Fruit fly (Drosophila melanogaster) whole organism, pupa: ENCODE measurements around the gene CG11349.

ENCODE experiments used
- CG10348 ChIP-seq: fragments of 200-800 bp; sonication (Bioruptor generic); IDR thresholded peaks from 2 replicates; pipeline ENCODE4 v1.3.6; 2022; ENCODE audit warnings: missing biosample characterization, missing genetic modification characterization
- CG32121 ChIP-seq: fragments of 200-800 bp; sonication (Bioruptor generic); IDR thresholded peaks from 2 replicates; pipeline ENCODE4 v1.3.6; 2022; ENCODE audit warnings: missing biosample characterization, missing genetic modification characterization
- CG9948 ChIP-seq: fragments of 200-800 bp; sonication (Bioruptor generic); optimal IDR thresholded peaks from 2 replicates; lab custom pipeline; 2018; ENCODE audit warnings: missing biosample characterization, mild to moderate bottlenecking, missing genetic modification characterization, moderate library complexity
- EcR ChIP-seq: fragments of 200-800 bp; sonication (Bioruptor generic); optimal IDR thresholded peaks from 3 replicates; lab custom pipeline; 2019; ENCODE audit warnings: missing biosample characterization, missing genetic modification characterization, mild to moderate bottlenecking, moderate library complexity, missing genetic modification reagents
- Ets98B ChIP-seq: fragments of 200-800 bp; sonication (Bioruptor generic); IDR thresholded peaks from 2 replicates; pipeline ENCODE4 v1.3.6; 2022; ENCODE audit warnings: missing biosample characterization, missing genetic modification characterization
- Pif1B ChIP-seq: fragments of 200-800 bp; sonication (Bioruptor generic); optimal IDR thresholded peaks from 3 replicates; lab custom pipeline; 2016; ENCODE audit warnings: missing biosample characterization, missing genetic modification characterization

DNA sequence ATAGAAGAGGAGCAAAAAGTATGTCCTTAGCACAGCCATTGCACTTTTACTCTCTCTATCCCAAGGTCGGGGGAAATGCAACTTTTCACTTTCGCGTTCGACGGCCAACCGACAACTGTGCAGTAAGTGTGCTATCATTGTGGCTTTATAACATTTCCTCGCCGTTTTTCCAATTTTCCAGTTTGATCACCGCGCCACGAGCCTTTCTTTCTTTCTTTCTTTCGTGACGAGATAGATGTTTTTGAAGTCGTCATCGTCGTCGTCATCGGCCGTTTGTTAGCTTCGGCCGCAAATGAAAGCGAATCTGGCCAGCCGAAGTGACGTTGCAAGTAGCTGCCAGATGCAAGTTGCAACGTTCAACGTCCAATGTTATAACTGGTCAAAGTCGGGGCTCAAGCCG lies 27.5 kb downstream of the CG11349 start, which contains the start of gene CG13720:
- TF ChIP-seq CG9948 (tag; lab: Kevin White, UChicago) (no peak), CG32121 (GFP tag; lab: Robert Waterston, UW) (no peak), CG10348 (no peak), Pif1B (GFP tag; lab: Kevin White, UChicago) (no peak), EcR (GFP tag; lab: Kevin White, UChicago) (no peak), Ets98B (no peak)
